Fruit fly (Drosophila melanogaster) whole organism, embryonic: Measurements from ENCODE around the gene CG4497.
A peak's percentile ranks its signal among the peaks of the same experiment; 100 is the strongest.

Source experiments
- B-H1 ChIP-seq: fragments of 200-800 bp; sonication (Bioruptor generic); IDR thresholded peaks from 3 replicates; pipeline ENCODE4 v1.3.6; 2022; ENCODE audit warnings: missing biosample characterization, missing genetic modification characterization
- B-H2 ChIP-seq: fragments of 200-800 bp; sonication (Bioruptor generic); optimal IDR thresholded peaks from 2 replicates; lab custom pipeline; 2018; ENCODE audit warnings: missing biosample characterization, mild to moderate bottlenecking, missing genetic modification characterization
- C15 ChIP-seq: fragments of 200-800 bp; sonication (Bioruptor generic); IDR thresholded peaks from 3 replicates; pipeline ENCODE4 v1.3.6; 2022; ENCODE audit warnings: missing biosample characterization, missing genetic modification characterization
- CG10147 ChIP-seq: fragments of 200-800 bp; sonication (Bioruptor generic); optimal IDR thresholded peaks from 2 replicates; lab custom pipeline; 2019; ENCODE audit warnings: missing biosample characterization, mild to moderate bottlenecking, missing genetic modification characterization, moderate library complexity
- CG11093 ChIP-seq: fragments of 200-800 bp; sonication (Bioruptor generic); IDR thresholded peaks from 3 replicates; pipeline ENCODE4 v1.3.6; 2022; ENCODE audit warnings: missing biosample characterization, missing genetic modification characterization
- CG11398 ChIP-seq: fragments of 200-800 bp; sonication (Bioruptor generic); optimal IDR thresholded peaks from 2 replicates; lab custom pipeline; 2016; ENCODE audit warnings: missing biosample characterization, missing genetic modification characterization
- CG12391 ChIP-seq: fragments of 200-800 bp; sonication (Bioruptor generic); optimal IDR thresholded peaks from 3 replicates; lab custom pipeline; 2018; ENCODE audit warnings: missing biosample characterization, mild to moderate bottlenecking, missing genetic modification characterization, moderate library complexity
- CG13296 ChIP-seq: fragments of 200-800 bp; sonication (Bioruptor generic); optimal IDR thresholded peaks from 3 replicates; lab custom pipeline; 2018; ENCODE audit warnings: missing biosample characterization, mild to moderate bottlenecking, missing genetic modification characterization
- CG14441 ChIP-seq: fragments of 200-800 bp; sonication (Bioruptor generic); IDR thresholded peaks from 2 replicates; pipeline ENCODE4 v1.3.6; 2022; ENCODE audit warnings: missing biosample characterization, missing genetic modification characterization
- CG15011 ChIP-seq: fragments of 200-800 bp; sonication (Bioruptor generic); optimal IDR thresholded peaks from 3 replicates; lab custom pipeline; 2018; ENCODE audit warnings: missing biosample characterization, mild to moderate bottlenecking, missing genetic modification characterization
- CG16863 ChIP-seq: fragments of 200-800 bp; sonication (Bioruptor generic); optimal IDR thresholded peaks from 3 replicates; lab custom pipeline; 2016; ENCODE audit warnings: missing biosample characterization, missing genetic modification characterization
- CG17359 ChIP-seq: fragments of 200-800 bp; sonication (Bioruptor generic); optimal IDR thresholded peaks from 3 replicates; lab custom pipeline; 2018; ENCODE audit warnings: missing biosample characterization, mild to moderate bottlenecking, missing genetic modification characterization, moderate library complexity
- CG2116 ChIP-seq: fragments of 200-800 bp; sonication (Bioruptor generic); optimal IDR thresholded peaks from 3 replicates; lab custom pipeline; 2018; ENCODE audit warnings: missing biosample characterization, mild to moderate bottlenecking, missing genetic modification characterization
- CG2129 ChIP-seq: fragments of 200-800 bp; sonication (Bioruptor generic); IDR thresholded peaks from 2 replicates; pipeline ENCODE4 v1.3.6; 2022; ENCODE audit warnings: missing biosample characterization, missing genetic modification characterization; ENCODE audit not compliant: partially characterized antibody
- CG30431 ChIP-seq: fragments of 200-800 bp; sonication (Bioruptor generic); optimal IDR thresholded peaks from 2 replicates; lab custom pipeline; 2017; ENCODE audit warnings: missing biosample characterization, missing genetic modification characterization
- CG33557 ChIP-seq: fragments of 200-800 bp; sonication (Bioruptor generic); optimal IDR thresholded peaks from 2 replicates; lab custom pipeline; 2019; ENCODE audit warnings: missing biosample characterization, mild to moderate bottlenecking, missing genetic modification characterization, moderate library complexity
- CG34224 ChIP-seq: fragments of 200-800 bp; sonication (Bioruptor generic); IDR thresholded peaks from 3 replicates; pipeline ENCODE4 v1.3.6; 2022; ENCODE audit warnings: missing biosample characterization, missing genetic modification characterization; ENCODE audit not compliant: partially characterized antibody
- CG3847 ChIP-seq: fragments of 200-800 bp; sonication (Bioruptor generic); IDR thresholded peaks from 2 replicates; pipeline ENCODE4 v1.3.6; 2022; ENCODE audit warnings: missing biosample characterization, missing genetic modification characterization
- CG4360 ChIP-seq: fragments of 200-800 bp; sonication (Bioruptor generic); IDR thresholded peaks from 2 replicates; pipeline ENCODE4 v1.3.6; 2022; ENCODE audit warnings: missing biosample characterization, missing genetic modification characterization
- CG5180 ChIP-seq: fragments of 200-800 bp; sonication (Bioruptor generic); optimal IDR thresholded peaks from 3 replicates; lab custom pipeline; 2017; ENCODE audit warnings: missing biosample characterization, missing genetic modification characterization, mild to moderate bottlenecking, moderate library complexity, missing genetic modification reagents
- CG5245 ChIP-seq: fragments of 200-800 bp; sonication (Bioruptor generic); optimal IDR thresholded peaks from 3 replicates; lab custom pipeline; 2016; ENCODE audit warnings: missing biosample characterization, missing genetic modification characterization
- CG5953 ChIP-seq: fragments of 200-800 bp; sonication (Bioruptor generic); IDR thresholded peaks from 2 replicates; pipeline ENCODE4 v1.3.6; 2022; ENCODE audit warnings: missing biosample characterization, missing genetic modification characterization
- CG6254 ChIP-seq: fragments of 200-800 bp; sonication (Bioruptor generic); optimal IDR thresholded peaks from 3 replicates; lab custom pipeline; 2017; ENCODE audit warnings: mild to moderate bottlenecking, missing biosample characterization, missing genetic modification reagents, missing genetic modification characterization
- CG6272 ChIP-seq: fragments of 200-800 bp; sonication (Bioruptor generic); IDR thresholded peaks from 2 replicates; pipeline ENCODE4 v1.3.6; 2022; ENCODE audit warnings: missing biosample characterization, missing genetic modification characterization
- CG6791 ChIP-seq: fragments of 200-800 bp; sonication (Bioruptor generic); IDR thresholded peaks from 3 replicates; pipeline ENCODE4 v1.3.6; 2022; ENCODE audit warnings: missing biosample characterization, missing genetic modification characterization; ENCODE audit not compliant: partially characterized antibody
- CG9609 ChIP-seq: fragments of 200-800 bp; sonication (Bioruptor generic); optimal IDR thresholded peaks from 3 replicates; lab custom pipeline; 2016; ENCODE audit warnings: missing biosample characterization, missing genetic modification characterization
- Dip3 ChIP-seq: fragments of 200-800 bp; sonication (Bioruptor generic); optimal IDR thresholded peaks from 3 replicates; lab custom pipeline; 2016; ENCODE audit warnings: missing biosample characterization, missing genetic modification characterization
- Dll ChIP-seq: fragments of 200-800 bp; sonication (Bioruptor generic); IDR thresholded peaks from 4 replicates; pipeline ENCODE4 v1.3.6; 2022; ENCODE audit warnings: missing biosample characterization, missing genetic modification characterization; ENCODE audit not compliant: partially characterized antibody
- HLH4C ChIP-seq: fragments of 200-800 bp; sonication (Bioruptor generic); IDR thresholded peaks from 3 replicates; pipeline ENCODE4 v1.3.6; 2022; ENCODE audit warnings: missing biosample characterization, missing genetic modification characterization; ENCODE audit not compliant: partially characterized antibody
- Lpt ChIP-seq: fragments of >200 bp; optimal IDR thresholded peaks from 2 replicates; lab custom pipeline; 2018; ENCODE audit warnings: missing biosample characterization, missing genetic modification characterization
- Sin3A ChIP-seq: fragments of >200 bp; optimal IDR thresholded peaks from 2 replicates; lab custom pipeline; 2018
- Sox100B ChIP-seq: fragments of 200-800 bp; sonication (Bioruptor generic); optimal IDR thresholded peaks from 3 replicates; lab custom pipeline; 2018; ENCODE audit warnings: missing biosample characterization, mild to moderate bottlenecking, missing genetic modification characterization
- TFAM ChIP-seq: fragments of 200-800 bp; sonication (Bioruptor generic); optimal IDR thresholded peaks from 2 replicates; lab custom pipeline; 2017; ENCODE audit warnings: missing biosample characterization, missing genetic modification characterization, inconsistent platforms
- amos ChIP-seq: fragments of 200-800 bp; sonication (Bioruptor generic); IDR thresholded peaks from 2 replicates; pipeline ENCODE4 v1.3.6; 2022; ENCODE audit warnings: missing biosample characterization, missing genetic modification characterization; ENCODE audit not compliant: partially characterized antibody
- ap ChIP-seq: fragments of 200-800 bp; sonication (Bioruptor generic); IDR thresholded peaks from 2 replicates; pipeline ENCODE4 v1.3.6; 2022; ENCODE audit warnings: missing biosample characterization, missing genetic modification characterization
- ase ChIP-seq: fragments of 200-800 bp; sonication (Bioruptor generic); IDR thresholded peaks from 3 replicates; pipeline ENCODE4 v1.3.6; 2022; ENCODE audit warnings: missing biosample characterization, missing genetic modification characterization
- btn ChIP-seq: fragments of 200-800 bp; sonication (Bioruptor generic); optimal IDR thresholded peaks from 2 replicates; lab custom pipeline; 2016; ENCODE audit warnings: missing biosample characterization, missing genetic modification characterization
- cwo ChIP-seq: fragments of 200-800 bp; sonication (Bioruptor generic); optimal IDR thresholded peaks from 3 replicates; lab custom pipeline; 2017; ENCODE audit warnings: missing biosample characterization, missing genetic modification characterization, mild to moderate bottlenecking, moderate library complexity, missing genetic modification reagents
- exex ChIP-seq: fragments of 200-800 bp; sonication (Bioruptor generic); optimal IDR thresholded peaks from 4 replicates; lab custom pipeline; 2018; ENCODE audit warnings: missing biosample characterization, mild to moderate bottlenecking, missing genetic modification characterization, moderate library complexity
- grau ChIP-seq: fragments of 200-800 bp; optimal IDR thresholded peaks from 3 replicates; lab custom pipeline; 2019; ENCODE audit warnings: missing biosample characterization, mild to moderate bottlenecking, missing genetic modification characterization, moderate library complexity
- gsb ChIP-seq: fragments of 200-800 bp; sonication (Bioruptor generic); IDR thresholded peaks from 2 replicates; pipeline ENCODE4 v1.3.6; 2022; ENCODE audit warnings: missing biosample characterization, missing genetic modification characterization
- kni ChIP-seq: fragments of 200-800 bp; sonication (Bioruptor generic); optimal IDR thresholded peaks from 3 replicates; lab custom pipeline; 2017; ENCODE audit warnings: mild to moderate bottlenecking, missing biosample characterization, missing genetic modification reagents, missing genetic modification characterization
- lmd ChIP-seq: fragments of 200-800 bp; sonication (Bioruptor generic); IDR thresholded peaks from 2 replicates; pipeline ENCODE4 v1.3.6; 2022; ENCODE audit warnings: missing biosample characterization, missing genetic modification characterization
- mam ChIP-seq: fragments of 200-800 bp; sonication (Bioruptor generic); optimal IDR thresholded peaks from 3 replicates; lab custom pipeline; 2016; ENCODE audit warnings: missing biosample characterization, missing genetic modification characterization
- odd ChIP-seq: fragments of 200-800 bp; sonication (Bioruptor generic); optimal IDR thresholded peaks from 2 replicates; lab custom pipeline; 2017; ENCODE audit warnings: missing biosample characterization, mild to moderate bottlenecking, missing genetic modification characterization
- pho ChIP-seq: fragments of 200-800 bp; sonication (Bioruptor generic); optimal IDR thresholded peaks from 2 replicates; lab custom pipeline; 2016; ENCODE audit warnings: missing biosample characterization, missing genetic modification characterization
- shn ChIP-seq: fragments of 200-800 bp; sonication (Bioruptor generic); optimal IDR thresholded peaks from 3 replicates; lab custom pipeline; 2016; ENCODE audit warnings: missing biosample characterization, missing genetic modification characterization
- sr ChIP-seq: fragments of 200-800 bp; sonication (Bioruptor generic); IDR thresholded peaks from 3 replicates; pipeline ENCODE4 v1.3.6; 2022; ENCODE audit warnings: missing biosample characterization, missing genetic modification characterization
- tll ChIP-seq, 2 experiments: fragments of 200-800 bp in 1 of 2; fragments of >200 bp in 1 of 2; sonication (Bioruptor generic) in 1 of 2; optimal IDR thresholded peaks; 2 replicates each; lab custom pipeline; 2017 to 2019; ENCODE audit warnings: missing biosample characterization in 2 of 2, missing genetic modification characterization in 2 of 2, mild to moderate bottlenecking in 1 of 2, moderate library complexity in 1 of 2
- trem ChIP-seq: fragments of 200-800 bp; optimal IDR thresholded peaks from 3 replicates; lab custom pipeline; 2019; ENCODE audit warnings: missing biosample characterization, mild to moderate bottlenecking, missing genetic modification characterization, moderate library complexity
- vfl ChIP-seq: fragments of 200-800 bp; sonication (Bioruptor generic); optimal IDR thresholded peaks from 2 replicates; lab custom pipeline; 2016; ENCODE audit warnings: missing biosample characterization, missing genetic modification characterization

Gene CG4497

DNA sequence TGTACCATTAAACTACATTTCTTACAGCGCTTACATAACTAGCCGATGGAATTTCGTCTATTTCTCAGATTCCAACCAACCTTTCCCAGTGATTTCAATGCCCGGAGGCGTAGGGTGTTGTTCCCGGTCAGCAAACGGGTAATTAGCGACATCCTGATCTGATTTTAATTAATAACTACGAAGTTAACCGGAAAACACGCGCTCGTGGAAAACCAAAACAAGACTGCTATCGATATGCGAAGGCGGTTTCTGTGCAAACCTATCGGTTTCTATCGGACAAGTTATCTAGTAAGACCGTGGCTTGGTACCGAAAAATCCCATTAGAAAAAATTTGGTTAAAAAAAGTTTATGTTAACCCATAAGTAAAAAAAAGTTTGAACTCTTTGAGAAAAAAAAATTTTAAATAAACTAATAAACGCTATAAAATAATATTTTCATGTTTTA, 28.5 kb upstream of the CG4497 start, which contains the start of gene mEFG1 (continued):
- TF ChIP-seq amos (GFP tag; lab: Robert Waterston, UW) (peak; percentile 75; the same call in 1 of the 2 replicates), Sox100B (GFP tag; lab: Kevin White, UChicago) (peak; percentile 14), trem (tag; lab: Kevin White, UChicago) (peak; percentile 25), B-H1 (no peak), CG15011 (no peak), pho (GFP tag; lab: Kevin White, UChicago) (no peak), grau (tag; lab: Kevin White, UChicago) (peak; percentile 15), CG5953 (no peak), Dip3 (no peak), C15 (no peak), CG11398 (no peak), Lpt (GFP tag; lab: Kevin White, UChicago) (no peak), lmd (no peak), ase (GFP tag; lab: Robert Waterston, UW) (no peak), shn (GFP tag; lab: Kevin White, UChicago) (no peak), CG17359 (tag; lab: Kevin White, UChicago) (peak; percentile 98), CG10147 (peak; percentile 44), exex (tag; lab: Kevin White, UChicago) (no peak), CG30431 (GFP tag; lab: Kevin White, UChicago) (no peak), CG12391 (tag; lab: Kevin White, UChicago) (peak; percentile 40), CG4360 (no peak), CG6272 (GFP tag; lab: Robert Waterston, UW) (no peak), CG33557 (GFP tag; lab: Kevin White, UChicago) (no peak), sr (GFP tag; lab: Robert Waterston, UW) (no peak), cwo (no peak), CG5180 (GFP tag; lab: Kevin White, UChicago) (no peak), CG6254 (GFP tag; lab: Kevin White, UChicago) (no peak), vfl (no peak), tll (GFP tag; optimal IDR thresholded peaks at IDR 0.05; lab: Kevin White, UChicago) (no peak), CG14441 (GFP tag; lab: Robert Waterston, UW) (no peak), kni (GFP tag; lab: Kevin White, UChicago) (no peak), B-H2 (GFP tag; lab: Kevin White, UChicago) (no peak), CG9609 (GFP tag; lab: Kevin White, UChicago) (no peak), Sin3A (lab: Kevin White, UChicago) (peak; percentile 12), CG16863 (GFP tag; lab: Kevin White, UChicago) (no peak), ap (no peak), CG34224 (GFP tag; lab: Robert Waterston, UW) (peak; percentile 79), gsb (GFP tag; lab: Robert Waterston, UW) (no peak), HLH4C (GFP tag; lab: Robert Waterston, UW) (peak; percentile 84), CG11093 (no peak), mam (no peak), CG2116 (peak; percentile 86), odd (GFP tag; lab: Kevin White, UChicago) (no peak), CG3847 (no peak), TFAM (GFP tag; lab: Kevin White, UChicago) (no peak), CG6791 (peak; percentile 81), CG5245 (GFP tag; lab: Kevin White, UChicago) (no peak), Dll (GFP tag; lab: Robert Waterston, UW) (peak; percentile 83), btn (GFP tag; lab: Kevin White, UChicago) (no peak), CG2129 (GFP tag; lab: Robert Waterston, UW) (peak; percentile 43; the same call in 1 of the 2 replicates), CG13296 (GFP tag; lab: Kevin White, UChicago) (peak; percentile 13)
